Fruit fly (Drosophila melanogaster): Measurements from ENCODE around the gene CG3386.

CG3386 gene

DNA sequence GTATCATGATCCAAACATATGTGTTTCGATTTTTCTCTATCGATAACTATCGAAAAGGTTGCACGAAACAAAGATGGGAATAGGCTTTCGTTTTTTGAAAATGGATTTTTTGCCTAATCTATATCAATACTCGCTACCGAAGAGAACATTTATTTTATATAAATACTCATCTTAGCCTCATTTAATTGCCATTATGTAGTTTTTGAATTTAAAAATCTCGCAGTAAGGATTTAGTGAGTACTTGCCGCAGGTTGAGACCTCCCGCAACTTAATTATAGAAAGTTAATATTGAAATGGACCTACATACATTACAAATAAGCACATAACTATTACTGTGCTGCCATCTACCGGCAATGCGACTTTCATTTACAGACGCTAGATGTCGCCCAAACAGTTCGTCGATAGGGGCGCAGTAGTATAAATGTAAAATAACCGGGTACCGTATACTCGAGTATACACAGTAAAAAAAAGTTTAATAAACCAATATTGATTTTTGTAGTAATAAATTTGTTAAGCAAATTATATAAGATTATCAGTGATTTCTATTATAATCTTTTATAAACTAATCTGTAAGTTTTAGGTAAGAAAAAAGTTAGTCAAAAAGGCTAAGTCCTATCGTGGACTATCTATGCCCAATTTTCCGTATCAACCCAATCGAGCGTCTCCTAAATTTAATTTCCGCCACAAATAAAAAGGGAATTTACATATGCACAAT is 29.7 kb upstream of the CG3386 start, which contains the start of gene CG13896 (continued):
- no peak for TF ChIP-seq oc (tag; optimal IDR thresholded peaks at IDR 0.05)
- TF ChIP-seq CG7987 (GFP tag; optimal IDR thresholded peaks at IDR 0.05) = peak; percentile 90
- TF ChIP-seq CG13287 (GFP tag; IDR thresholded peaks at IDR 0.05; ENCODE audit: partially characterized antibody) = peak; percentile 73
- peak; percentile 30; the same call in 1 of the 2 replicates for TF ChIP-seq CG43689 (GFP tag; IDR thresholded peaks at IDR 0.05)
- TF ChIP-seq Xrp1 (GFP tag; IDR thresholded peaks at IDR 0.05) = peak; percentile 79
- peak; percentile 56 for TF ChIP-seq Rx (GFP tag; IDR thresholded peaks at IDR 0.05)
- TF ChIP-seq HLH54F (GFP tag; optimal IDR thresholded peaks at IDR 0.05) = peak; percentile 90
- peak; percentile 50 for TF ChIP-seq Hmx (GFP tag; optimal IDR thresholded peaks at IDR 0.05)
- peak; percentile 78 for TF ChIP-seq CG13123 (GFP tag; optimal IDR thresholded peaks at IDR 0.05)
- peak; percentile 84 for TF ChIP-seq MTF-1 (GFP tag; optimal IDR thresholded peaks at IDR 0.05; ENCODE audit: borderline replicate concordance)
- peak; percentile 59 for TF ChIP-seq Dp (GFP tag; optimal IDR thresholded peaks at IDR 0.05)
- peak; percentile 35 for TF ChIP-seq CG6854 (GFP tag; optimal IDR thresholded peaks at IDR 0.05)
- TF ChIP-seq esg (GFP tag; conservative IDR thresholded peaks at IDR 0.05) = peak; percentile 69
- no peak for TF ChIP-seq prd (optimal IDR thresholded peaks at IDR 0.05)
- peak; percentile 86 for TF ChIP-seq prd (GFP tag; IDR thresholded peaks at IDR 0.05)
- TF ChIP-seq kay (GFP tag; optimal IDR thresholded peaks at IDR 0.05) = peak; percentile 87
- TF ChIP-seq CG42726 (GFP tag; IDR thresholded peaks at IDR 0.05; ENCODE audit: partially characterized antibody) = peak; percentile 74
- 0 out of 2 replicates have a peak, but pooled peaks have one; percentile 25 for TF ChIP-seq Doc2 (GFP tag; IDR thresholded peaks at IDR 0.05)
- no peak for TF ChIP-seq dimm (GFP tag; IDR thresholded peaks at IDR 0.05)
- peak; percentile 80 for TF ChIP-seq Bdp1 (GFP tag; optimal IDR thresholded peaks at IDR 0.05)
- peak; percentile 77 for TF ChIP-seq CG4854 (GFP tag; optimal IDR thresholded peaks at IDR 0.05)
- TF ChIP-seq crc (GFP tag; optimal IDR thresholded peaks at IDR 0.05) = peak; percentile 66
- TF ChIP-seq CG3407 (GFP tag; optimal IDR thresholded peaks at IDR 0.05) = peak; percentile 62
- peak; percentile 60 for TF ChIP-seq al (GFP tag; IDR thresholded peaks at IDR 0.05)
- peak; percentile 90 for TF ChIP-seq CG16863 (GFP tag; optimal IDR thresholded peaks at IDR 0.05)
- peak; percentile 47 for TF ChIP-seq Vsx1 (GFP tag; optimal IDR thresholded peaks at IDR 0.05)
- TF ChIP-seq dysf (GFP tag; IDR thresholded peaks at IDR 0.05) = peak; percentile 87
- TF ChIP-seq sens (GFP tag) = peak; percentile 96
- TF ChIP-seq CG8089 (GFP tag; optimal IDR thresholded peaks at IDR 0.05) = peak; percentile 95
- peak; percentile 54 for TF ChIP-seq Jarid2 (GFP tag; optimal IDR thresholded peaks at IDR 0.05)
- TF ChIP-seq cad (GFP tag; optimal IDR thresholded peaks at IDR 0.05) = no peak
- peak; percentile 80 for TF ChIP-seq Dad (GFP tag; optimal IDR thresholded peaks at IDR 0.05)
- peak; percentile 86 for TF ChIP-seq jumu (GFP tag; optimal IDR thresholded peaks at IDR 0.05)
- peak; percentile 66; the same call in 2 of the 3 replicates for TF ChIP-seq HLH4C (GFP tag; IDR thresholded peaks at IDR 0.05; ENCODE audit: partially characterized antibody)
- peak; percentile 54 for TF ChIP-seq CG11723 (GFP tag; optimal IDR thresholded peaks at IDR 0.05)
- peak; percentile 92 for TF ChIP-seq Antp (GFP tag; optimal IDR thresholded peaks at IDR 0.05)
- TF ChIP-seq CG4328 (GFP tag; optimal IDR thresholded peaks at IDR 0.05) = peak; percentile 60
- TF ChIP-seq aop (GFP tag; IDR thresholded peaks at IDR 0.05) = 0 out of 2 replicates have a peak, but pooled peaks have one; percentile 24
- TF ChIP-seq Sox102F (GFP tag; optimal IDR thresholded peaks at IDR 0.05) = peak; percentile 87
- TF ChIP-seq CG2889 (GFP tag; IDR thresholded peaks at IDR 0.05) = peak; percentile 77
- peak; percentile 91 for TF ChIP-seq pnt (GFP tag; optimal IDR thresholded peaks at IDR 0.05)
- TF ChIP-seq CG34376 (GFP tag; optimal IDR thresholded peaks at IDR 0.05) = peak; percentile 69
- TF ChIP-seq CG33557 (GFP tag; optimal IDR thresholded peaks at IDR 0.05) = peak; percentile 67
- TF ChIP-seq Elba2 (GFP tag; optimal IDR thresholded peaks at IDR 0.05) = peak; percentile 55
- TF ChIP-seq salm (tag; optimal IDR thresholded peaks at IDR 0.05) = peak; percentile 26
- peak; percentile 90 for TF ChIP-seq CG14667 (GFP tag; IDR thresholded peaks at IDR 0.05)
- TF ChIP-seq CG1602 (GFP tag; optimal IDR thresholded peaks at IDR 0.05) = peak; percentile 92
- TF ChIP-seq z (GFP tag; IDR thresholded peaks at IDR 0.05) = no peak
- TF ChIP-seq her (GFP tag; optimal IDR thresholded peaks at IDR 0.05) = peak; percentile 85
- TF ChIP-seq Trl (optimal IDR thresholded peaks at IDR 0.05) = no peak
- TF ChIP-seq Trl (GFP tag; optimal IDR thresholded peaks at IDR 0.05) = peak; percentile 95
